Fruit fly (Drosophila melanogaster): ENCODE results near the gene LanA.

Gene LanA

dm6 chr3L:6216787-6217078, 1.1 kb downstream of the LanA start (continued):
- peak; percentile 11 for TF ChIP-seq CG34376 (GFP tag; optimal IDR thresholded peaks at IDR 0.05)
- no peak for TF ChIP-seq corto (GFP tag; optimal IDR thresholded peaks at IDR 0.05)
- no peak for TF ChIP-seq CG12104 (GFP tag; optimal IDR thresholded peaks at IDR 0.05)
- TF ChIP-seq CG12769 (tag; optimal IDR thresholded peaks at IDR 0.05): no peak
- TF ChIP-seq cg (GFP tag; optimal IDR thresholded peaks at IDR 0.05): peak; percentile 22
- no peak for TF ChIP-seq CG6272 (GFP tag; IDR thresholded peaks at IDR 0.05)
- peak; percentile 4 for TF ChIP-seq CG10543 (GFP tag; optimal IDR thresholded peaks at IDR 0.05)
- no peak for TF ChIP-seq CG17802 (tag; optimal IDR thresholded peaks at IDR 0.05)
- peak; percentile 33; the same call in 1 of the 2 replicates for TF ChIP-seq CG4360 (GFP tag; IDR thresholded peaks at IDR 0.05)
- no peak for TF ChIP-seq CTCF (GFP tag; optimal IDR thresholded peaks at IDR 0.05)
- TF ChIP-seq CG16779 (GFP tag; IDR thresholded peaks at IDR 0.05): no peak
- TF ChIP-seq CG4820 (GFP tag; optimal IDR thresholded peaks at IDR 0.05): no peak
- no peak for TF ChIP-seq gro (GFP tag; optimal IDR thresholded peaks at IDR 0.05)
- peak; percentile 35 for TF ChIP-seq Kr (GFP tag; optimal IDR thresholded peaks at IDR 0.05)
- no peak for TF ChIP-seq ERR (GFP tag; optimal IDR thresholded peaks at IDR 0.05)
- no peak for TF ChIP-seq CG32772 (GFP tag; IDR thresholded peaks at IDR 0.05)
- no peak for TF ChIP-seq ro (GFP tag; IDR thresholded peaks at IDR 0.05)
- TF ChIP-seq ara (GFP tag; IDR thresholded peaks at IDR 0.05): no peak
- no peak for TF ChIP-seq Antp (GFP tag; optimal IDR thresholded peaks at IDR 0.05)
- TF ChIP-seq row (GFP tag; IDR thresholded peaks at IDR 0.05): no peak
- no peak for TF ChIP-seq wor (GFP tag; IDR thresholded peaks at IDR 0.05)
- TF ChIP-seq Rfx (GFP tag; IDR thresholded peaks at IDR 0.05): no peak
- no peak for TF ChIP-seq CG17361 (GFP tag; IDR thresholded peaks at IDR 0.05)
- TF ChIP-seq trem (tag; optimal IDR thresholded peaks at IDR 0.05): no peak
- TF ChIP-seq CG11560 (tag; IDR thresholded peaks at IDR 0.05): no peak
- no peak for TF ChIP-seq bcd (GFP tag; optimal IDR thresholded peaks at IDR 0.05)
- no peak for TF ChIP-seq zfh1 (GFP tag; IDR thresholded peaks at IDR 0.05)
- TF ChIP-seq CG13894 (tag; optimal IDR thresholded peaks at IDR 0.05): no peak
- no peak for TF ChIP-seq CG12071 (GFP tag; optimal IDR thresholded peaks at IDR 0.05)
- no peak for TF ChIP-seq ssp (GFP tag; IDR thresholded peaks at IDR 0.05)
- no peak for TF ChIP-seq CrebB (tag; optimal IDR thresholded peaks at IDR 0.05)
- no peak for TF ChIP-seq ase (GFP tag; IDR thresholded peaks at IDR 0.05)
- no peak for TF ChIP-seq pan (optimal IDR thresholded peaks at IDR 0.05)
- TF ChIP-seq pan (GFP tag; optimal IDR thresholded peaks at IDR 0.05 in 1 of 2, IDR thresholded peaks at IDR 0.05 in 1 of 2): no peak
- TF ChIP-seq CG11504 (tag; optimal IDR thresholded peaks at IDR 0.05): no peak
- no peak for TF ChIP-seq ac (GFP tag; optimal IDR thresholded peaks at IDR 0.05)
- no peak for TF ChIP-seq Mrtf (GFP tag; IDR thresholded peaks at IDR 0.05)
- no peak for TF ChIP-seq Dip2 (GFP tag; IDR thresholded peaks at IDR 0.05)
- TF ChIP-seq Xbp1 (GFP tag; optimal IDR thresholded peaks at IDR 0.05): no peak
- no peak for TF ChIP-seq CG6765 (GFP tag; optimal IDR thresholded peaks at IDR 0.05)
- no peak for TF ChIP-seq Dek (tag; optimal IDR thresholded peaks at IDR 0.05)
- no peak for TF ChIP-seq Spps (tag; optimal IDR thresholded peaks at IDR 0.05)
- TF ChIP-seq CG9727 (GFP tag; optimal IDR thresholded peaks at IDR 0.05): no peak
- TF ChIP-seq CG11085 (GFP tag; IDR thresholded peaks at IDR 0.05): no peak
- TF ChIP-seq Taf1 (GFP tag; IDR thresholded peaks at IDR 0.05): no peak
- TF ChIP-seq Hr39 (optimal IDR thresholded peaks at IDR 0.05): no peak
- TF ChIP-seq CG10147 (GFP tag; optimal IDR thresholded peaks at IDR 0.05): no peak
